Worm (Caenorhabditis elegans) whole organism, L3 larva: ENCODE results near the gene Y66C5A.1.

ENCODE experiments used
- R02D3.7 ChIP-seq: fragments of 150-350 bp; optimal IDR thresholded peaks from 2 replicates; lab custom pipeline; 2014; ENCODE audit warnings: missing biosample characterization, missing genetic modification characterization
- ZK546.5 ChIP-seq: sonication (generic microtip); optimal IDR thresholded peaks from 2 replicates; lab custom pipeline; 2017; ENCODE audit warnings: missing biosample characterization, missing genetic modification characterization
- aly-2 ChIP-seq: fragments of 150-350 bp; optimal IDR thresholded peaks from 2 replicates; lab custom pipeline; 2014; ENCODE audit warnings: missing biosample characterization, missing genetic modification characterization
- ama-1 ChIP-seq: fragments of 150-350 bp; optimal IDR thresholded peaks from 2 replicates; lab custom pipeline; 2018
- ceh-28 ChIP-seq: fragments of 150-350 bp; optimal IDR thresholded peaks from 2 replicates; lab custom pipeline; 2014; ENCODE audit warnings: missing biosample characterization, missing genetic modification reagents, missing genetic modification characterization
- ceh-82 ChIP-seq: fragments of 150-350 bp; optimal IDR thresholded peaks from 2 replicates; lab custom pipeline; 2014; ENCODE audit warnings: missing biosample characterization, missing genetic modification characterization
- ceh-9 ChIP-seq: sonication (generic microtip); optimal IDR thresholded peaks from 2 replicates; lab custom pipeline; 2018; ENCODE audit warnings: missing biosample characterization, missing genetic modification characterization
- daf-12 ChIP-seq: fragments of 150-350 bp; optimal IDR thresholded peaks from 2 replicates; lab custom pipeline; 2014; ENCODE audit warnings: missing biosample characterization, missing genetic modification reagents, missing genetic modification characterization
- egl-5 ChIP-seq: fragments of 150-350 bp; optimal IDR thresholded peaks from 2 replicates; lab custom pipeline; 2017; ENCODE audit warnings: missing biosample characterization, missing genetic modification reagents, missing genetic modification characterization, inconsistent platforms
- elt-1 ChIP-seq: fragments of 150-350 bp; optimal IDR thresholded peaks from 2 replicates; lab custom pipeline; 2014; ENCODE audit warnings: missing biosample characterization, missing genetic modification characterization
- elt-2 ChIP-seq: sonication (generic microtip); optimal IDR thresholded peaks from 2 replicates; lab custom pipeline; 2016; ENCODE audit warnings: missing genetic modification reagents, mild to moderate bottlenecking, missing genetic modification characterization, missing compliant biosample characterization
- fkh-2 ChIP-seq: fragments of 150-350 bp; optimal IDR thresholded peaks from 2 replicates; lab custom pipeline; 2014; ENCODE audit warnings: missing biosample characterization, missing genetic modification reagents, missing genetic modification characterization
- fos-1 ChIP-seq: fragments of 150-350 bp; optimal IDR thresholded peaks from 2 replicates; lab custom pipeline; 2014; ENCODE audit warnings: missing biosample characterization, missing genetic modification characterization
- jun-1 ChIP-seq: fragments of 150-350 bp; optimal IDR thresholded peaks from 2 replicates; lab custom pipeline; 2014; ENCODE audit warnings: missing biosample characterization, missing genetic modification reagents, missing genetic modification characterization
- lin-15B ChIP-seq: fragments of 150-350 bp; optimal IDR thresholded peaks from 2 replicates; lab custom pipeline; 2014; ENCODE audit warnings: missing biosample characterization, missing genetic modification characterization
- lin-39 ChIP-seq: fragments of 150-350 bp; optimal IDR thresholded peaks from 2 replicates; lab custom pipeline; 2018; ENCODE audit warnings: missing biosample characterization, missing genetic modification reagents, missing genetic modification characterization
- lsy-12 ChIP-seq: sonication (generic microtip); optimal IDR thresholded peaks from 2 replicates; lab custom pipeline; 2016; ENCODE audit warnings: mild to moderate bottlenecking, missing genetic modification characterization, missing compliant biosample characterization
- mdl-1 ChIP-seq: fragments of 150-350 bp; optimal IDR thresholded peaks from 2 replicates; lab custom pipeline; 2014; ENCODE audit warnings: missing biosample characterization, missing genetic modification characterization
- nfya-1 ChIP-seq: sonication (generic microtip); optimal IDR thresholded peaks from 2 replicates; lab custom pipeline; 2017; ENCODE audit warnings: missing genetic modification characterization, mild to moderate bottlenecking, missing compliant biosample characterization, antibody characterized with exemption, moderate library complexity; ENCODE audit not compliant: insufficient read depth
- nhr-11 ChIP-seq: fragments of 150-350 bp; optimal IDR thresholded peaks from 2 replicates; lab custom pipeline; 2014; ENCODE audit warnings: missing biosample characterization, missing genetic modification characterization
- nhr-12 ChIP-seq: fragments of 150-350 bp; optimal IDR thresholded peaks from 2 replicates; lab custom pipeline; 2014; ENCODE audit warnings: missing biosample characterization, missing genetic modification characterization
- nhr-23 ChIP-seq: fragments of 150-350 bp; optimal IDR thresholded peaks from 2 replicates; lab custom pipeline; 2014; ENCODE audit warnings: missing biosample characterization, missing genetic modification reagents, missing genetic modification characterization
- nhr-237 ChIP-seq: fragments of 150-350 bp; optimal IDR thresholded peaks from 2 replicates; lab custom pipeline; 2014; ENCODE audit warnings: missing biosample characterization, missing genetic modification characterization
- nhr-25 ChIP-seq: sonication (generic microtip); optimal IDR thresholded peaks from 2 replicates; lab custom pipeline; 2017; ENCODE audit warnings: missing biosample characterization, missing genetic modification characterization
- nhr-28 ChIP-seq: fragments of 150-350 bp; optimal IDR thresholded peaks from 2 replicates; lab custom pipeline; 2014; ENCODE audit warnings: missing biosample characterization, missing genetic modification characterization
- nhr-43 ChIP-seq: sonication (generic microtip); optimal IDR thresholded peaks from 2 replicates; lab custom pipeline; 2016; ENCODE audit warnings: mild to moderate bottlenecking, missing genetic modification characterization, missing compliant biosample characterization; ENCODE audit not compliant: poor library complexity, severe bottlenecking
- nhr-67 ChIP-seq: fragments of 150-350 bp; optimal IDR thresholded peaks from 2 replicates; lab custom pipeline; 2014; ENCODE audit warnings: missing biosample characterization, missing genetic modification characterization
- nhr-76 ChIP-seq: fragments of 150-350 bp; sonication (generic microtip); optimal IDR thresholded peaks from 5 replicates; lab custom pipeline; 2014; ENCODE audit warnings: missing biosample characterization, missing genetic modification characterization
- nhr-77 ChIP-seq: fragments of 150-350 bp; optimal IDR thresholded peaks from 2 replicates; lab custom pipeline; 2014; ENCODE audit warnings: missing biosample characterization, missing genetic modification characterization
- pqm-1 ChIP-seq: fragments of 150-350 bp; optimal IDR thresholded peaks from 2 replicates; lab custom pipeline; 2017; ENCODE audit warnings: missing biosample characterization, missing genetic modification characterization, inconsistent platforms
- sea-2 ChIP-seq: fragments of 150-350 bp; sonication (generic microtip); optimal IDR thresholded peaks from 4 replicates; lab custom pipeline; 2014; ENCODE audit warnings: missing biosample characterization, missing genetic modification reagents, missing genetic modification characterization
- snpc-4 ChIP-seq: fragments of 150-350 bp; optimal IDR thresholded peaks from 2 replicates; lab custom pipeline; 2014; ENCODE audit warnings: missing biosample characterization, missing genetic modification characterization
- tbx-2 ChIP-seq: sonication (generic microtip); optimal IDR thresholded peaks from 2 replicates; lab custom pipeline; 2016; ENCODE audit warnings: mild to moderate bottlenecking, missing genetic modification characterization, missing compliant biosample characterization
- unc-39 ChIP-seq: sonication (generic microtip); optimal IDR thresholded peaks from 4 replicates; lab custom pipeline; 2017; ENCODE audit warnings: missing biosample characterization, missing genetic modification characterization
- zag-1 ChIP-seq: fragments of 150-350 bp; optimal IDR thresholded peaks from 2 replicates; lab custom pipeline; 2014; ENCODE audit warnings: missing biosample characterization, missing genetic modification characterization
- ztf-11 ChIP-seq: fragments of 150-350 bp; optimal IDR thresholded peaks from 2 replicates; lab custom pipeline; 2014; ENCODE audit warnings: missing biosample characterization, missing genetic modification characterization
- ztf-4 ChIP-seq: fragments of 150-350 bp; optimal IDR thresholded peaks from 2 replicates; lab custom pipeline; 2014; ENCODE audit warnings: missing biosample characterization, missing genetic modification characterization

Gene Y66C5A.1

ce11 chrX:14473740-14474139, 18.4 kb upstream of the Y66C5A.1 start, which contains the start of gene M163.5:
Gene M163.5, plus strand, starts transcription at chrX:14474040.
- no peak for TF ChIP-seq fkh-2 (tag; lab: Kevin White, UChicago)
- no peak for TF ChIP-seq nhr-77
- no peak for TF ChIP-seq fos-1 (tag; lab: Kevin White, UChicago)
- TF ChIP-seq egl-5 (tag; lab: Kevin White, UChicago): no peak
- TF ChIP-seq ceh-9 (tag; lab: Kevin White, UChicago): no peak
- TF ChIP-seq lin-39: no peak

ce11 chrX:14470687-14471086, 15.4 kb upstream of the Y66C5A.1 start, which contains the start of gene M163.10:
Gene M163.10, plus strand, starts transcription at chrX:14470987.
- TF ChIP-seq nhr-25 (tag; lab: Kevin White, UChicago) (no peak), nhr-67 (tag; lab: Kevin White, UChicago) (no peak), pqm-1 (tag; lab: Kevin White, UChicago) (no peak), nhr-12 (tag; lab: Kevin White, UChicago) (no peak), nhr-43 (no peak), nhr-237 (tag; lab: Kevin White, UChicago) (no peak), ZK546.5 (tag; lab: Kevin White, UChicago) (no peak)

DNA sequence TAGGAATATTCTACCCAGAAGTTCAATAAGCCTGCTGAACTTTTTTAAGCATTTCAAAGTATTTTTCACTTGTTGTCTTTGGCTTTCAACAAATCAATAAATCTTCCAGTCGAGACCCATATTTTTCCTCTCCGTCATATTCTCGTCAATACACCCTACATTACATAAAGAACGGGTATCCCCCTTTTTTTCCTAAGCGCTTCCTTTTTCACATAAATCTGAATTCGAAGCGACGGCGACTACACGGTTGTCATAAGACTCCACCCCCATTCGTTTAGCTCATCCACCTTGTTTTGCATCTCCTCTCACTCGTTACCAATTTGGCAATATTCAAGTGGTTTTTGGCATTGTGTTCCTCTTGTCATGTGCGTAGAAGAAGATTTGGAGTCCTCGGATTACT, 14.0 kb upstream of the Y66C5A.1 start, which contains the start of gene M163.9:
M163.9 (plus strand) TSS at position 301 of the 400 bp plus-strand sequence.
- TF ChIP-seq nhr-67 (tag; lab: Kevin White, UChicago) (no peak), ama-1 (lab: Kevin White, UChicago) (no peak), sea-2 (no peak), egl-5 (tag; lab: Kevin White, UChicago) (no peak), ztf-11 (tag; lab: Kevin White, UChicago) (no peak), unc-39 (no peak), daf-12 (tag; lab: Kevin White, UChicago) (no peak), ztf-4 (tag; lab: Kevin White, UChicago) (no peak), ceh-28 (tag; lab: Kevin White, UChicago) (no peak), R02D3.7 (tag; lab: Kevin White, UChicago) (no peak), nhr-23 (tag; lab: Kevin White, UChicago) (no peak)

- TF ChIP-seq fos-1 (tag; lab: Kevin White, UChicago): no peak
Measured at ce11 chrX:14466532-14466931, 11.2 kb upstream of the Y66C5A.1 start, which contains the start of gene M163.21. Gene M163.21, plus strand, starts transcription at chrX:14466832.

DNA sequence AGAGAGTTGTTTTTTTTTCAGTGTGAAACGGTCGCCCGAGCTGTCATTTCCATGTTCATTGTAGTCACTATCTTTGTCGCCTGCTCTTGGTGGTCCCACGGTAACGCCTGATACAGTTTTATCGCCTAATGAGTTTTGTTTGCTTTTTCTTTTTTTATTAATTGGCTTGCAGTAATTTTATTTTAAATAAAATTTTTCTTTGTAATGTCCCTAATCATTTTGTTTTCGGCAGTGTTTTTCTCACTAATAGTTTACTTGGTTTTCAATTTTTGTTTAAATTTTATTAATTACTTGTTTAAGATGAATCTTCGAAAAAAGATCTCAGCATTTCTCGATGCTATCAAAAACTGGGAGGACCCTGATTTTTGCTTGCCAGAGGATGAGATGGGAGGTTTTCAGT, 10.3 kb upstream of the Y66C5A.1 start, which contains the start of gene M163.22:
M163.22 (plus strand) TSS at position 301 of the 400 bp plus-strand sequence.
- TF ChIP-seq lin-15B (tag; lab: Kevin White, UChicago) (no peak), snpc-4 (tag; lab: Kevin White, UChicago) (no peak), fkh-2 (tag; lab: Kevin White, UChicago) (no peak), nhr-76 (tag; lab: Kevin White, UChicago) (no peak), ama-1 (lab: Kevin White, UChicago) (no peak), elt-2 (tag; lab: Kevin White, UChicago) (no peak), pqm-1 (tag; lab: Kevin White, UChicago) (no peak), ceh-82 (tag; lab: Kevin White, UChicago) (no peak), nhr-28 (tag; lab: Kevin White, UChicago) (no peak), daf-12 (tag; lab: Kevin White, UChicago) (no peak), zag-1 (no peak), unc-39 (no peak), lin-39 (no peak), elt-1 (tag; lab: Kevin White, UChicago) (no peak), sea-2 (no peak), nhr-67 (tag; lab: Kevin White, UChicago) (no peak), nhr-12 (tag; lab: Kevin White, UChicago) (no peak), nfya-1 (no peak), ztf-11 (tag; lab: Kevin White, UChicago) (no peak)

DNA sequence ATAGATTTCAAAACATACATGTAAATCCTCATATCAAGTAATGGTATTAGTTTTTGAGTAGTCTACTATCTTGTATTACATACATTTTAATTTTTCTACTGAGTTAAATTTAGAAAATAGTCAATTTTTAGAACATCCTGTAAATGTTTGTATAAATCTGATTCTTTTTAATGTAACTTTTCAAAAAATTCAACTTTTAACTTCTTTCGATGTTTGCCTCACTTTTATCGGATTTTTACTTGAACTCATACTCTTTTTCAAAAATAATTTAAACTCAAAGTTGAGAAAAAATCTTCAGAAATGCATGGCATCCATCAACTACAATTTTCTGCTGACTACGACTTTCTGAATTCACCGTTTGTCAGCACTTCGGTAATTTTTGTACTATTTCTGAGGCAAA, 9.2 kb upstream of the Y66C5A.1 start, which contains the start of gene M163.7:
M163.7 (plus strand) TSS at position 301 of the 400 bp plus-strand sequence.
- TF ChIP-seq jun-1 (tag; lab: Kevin White, UChicago) (no peak), nhr-11 (tag; lab: Kevin White, UChicago) (no peak), aly-2 (tag; lab: Kevin White, UChicago) (no peak), ceh-9 (tag; lab: Kevin White, UChicago) (no peak), mdl-1 (tag; lab: Kevin White, UChicago) (no peak), ztf-4 (tag; lab: Kevin White, UChicago) (no peak), nfya-1 (no peak), nhr-43 (no peak), nhr-12 (tag; lab: Kevin White, UChicago) (no peak), nhr-237 (tag; lab: Kevin White, UChicago) (no peak), egl-5 (tag; lab: Kevin White, UChicago) (no peak), lsy-12 (tag; lab: Kevin White, UChicago) (no peak), ceh-82 (tag; lab: Kevin White, UChicago) (no peak), tbx-2 (tag; lab: Kevin White, UChicago) (no peak), elt-1 (tag; lab: Kevin White, UChicago) (no peak), sea-2 (no peak), lin-15B (tag; lab: Kevin White, UChicago) (no peak), elt-2 (tag; lab: Kevin White, UChicago) (no peak)
